Worm (Caenorhabditis elegans): ENCODE measurements around the gene faah-4.

faah-4 gene

ce11 chrIII:11947527-11947926 is 37.8 kb upstream of the faah-4 start (continued):
- no peak for TF ChIP-seq ama-1 (optimal IDR thresholded peaks at IDR 0.05)
- no peak for TF ChIP-seq nhr-10 (tag; optimal IDR thresholded peaks at IDR 0.05)
- TF ChIP-seq Y5F2A.4 (GFP tag; optimal IDR thresholded peaks at IDR 0.05) = no peak
- TF ChIP-seq nhr-48 (tag; optimal IDR thresholded peaks at IDR 0.05) = no peak
- no peak for TF ChIP-seq aly-2 (tag; optimal IDR thresholded peaks at IDR 0.05)
- no peak for TF ChIP-seq nhr-237 (tag; optimal IDR thresholded peaks at IDR 0.05)
- TF ChIP-seq jun-1 (tag; optimal IDR thresholded peaks at IDR 0.05) = no peak
- TF ChIP-seq saeg-2 (GFP tag; IDR thresholded peaks at IDR 0.05) = no peak
- no peak for TF ChIP-seq daf-12 (tag; optimal IDR thresholded peaks at IDR 0.05)
- TF ChIP-seq mdt-29 (GFP tag; IDR thresholded peaks at IDR 0.05) = no peak
- TF ChIP-seq dpl-1 (GFP tag; optimal IDR thresholded peaks at IDR 0.05) = no peak
- TF ChIP-seq nhr-28 (tag; optimal IDR thresholded peaks at IDR 0.05) = peak; percentile 87
- no peak for TF ChIP-seq dmd-8 (GFP tag; IDR thresholded peaks at IDR 0.05)
- no peak for TF ChIP-seq daf-19 (GFP tag; conservative IDR thresholded peaks at IDR 0.05)
- no peak for TF ChIP-seq fkh-10 (GFP tag; optimal IDR thresholded peaks at IDR 0.05)
- no peak for TF ChIP-seq nhr-41 (GFP tag; IDR thresholded peaks at IDR 0.05)
- TF ChIP-seq nhr-77 (tag; optimal IDR thresholded peaks at IDR 0.05) = no peak
- TF ChIP-seq egl-27 (tag; optimal IDR thresholded peaks at IDR 0.05) = no peak
- TF ChIP-seq ceh-28 (tag; optimal IDR thresholded peaks at IDR 0.05) = no peak
- no peak for TF ChIP-seq unc-62 (GFP tag; optimal IDR thresholded peaks at IDR 0.05 in 1 of 2)
- no peak for TF ChIP-seq unc-62 (tag; optimal IDR thresholded peaks at IDR 0.05)
- no peak for TF ChIP-seq lin-29 (GFP tag; IDR thresholded peaks at IDR 0.05)
- TF ChIP-seq lin-38 (GFP tag; IDR thresholded peaks at IDR 0.05) = no peak
- no peak for TF ChIP-seq arid-1 (GFP tag; conservative IDR thresholded peaks at IDR 0.05)
- no peak for TF ChIP-seq Y75B8A.6 (GFP tag; IDR thresholded peaks at IDR 0.05)
- TF ChIP-seq ceh-44 (GFP tag; IDR thresholded peaks at IDR 0.05) = no peak
- no peak for TF ChIP-seq nhr-25 (tag; optimal IDR thresholded peaks at IDR 0.05; ENCODE audit: borderline replicate concordance, insufficient read depth)
- no peak for TF ChIP-seq hmg-1.1 (GFP tag; IDR thresholded peaks at IDR 0.05)
- no peak for TF ChIP-seq ZK337.2 (GFP tag; IDR thresholded peaks at IDR 0.05)
- TF ChIP-seq aha-1 (tag) = no peak
- no peak for TF ChIP-seq nhr-11 (tag; optimal IDR thresholded peaks at IDR 0.05)
- no peak for TF ChIP-seq gei-8 (GFP tag; optimal IDR thresholded peaks at IDR 0.05)
- TF ChIP-seq zip-11 (GFP tag; IDR thresholded peaks at IDR 0.05) = no peak
- no peak for TF ChIP-seq spr-1 (tag; optimal IDR thresholded peaks at IDR 0.05)
- no peak for TF ChIP-seq nhr-102 (tag; optimal IDR thresholded peaks at IDR 0.05)

- TF ChIP-seq daf-12 (tag; optimal IDR thresholded peaks at IDR 0.05) (no peak), aha-1 (tag) (peak; percentile 53)
Observed at ce11 chrIII:11946973-11947372, 37.3 kb upstream of the faah-4 start, which contains the start of gene Y56A3A.7. Y56A3A.7 (minus strand) TSS chrIII:11947019.

- TF ChIP-seq aha-1 (tag) (peak; percentile 72), egl-43 (GFP tag; IDR thresholded peaks at IDR 0.05) (no peak), hlh-11 (tag; optimal IDR thresholded peaks at IDR 0.05) (peak; percentile 51), lin-39 (tag; optimal IDR thresholded peaks at IDR 0.05) (no peak), set-16 (GFP tag; IDR thresholded peaks at IDR 0.05) (peak; percentile 66), zip-11 (GFP tag; IDR thresholded peaks at IDR 0.05) (no peak), zag-1 (tag; optimal IDR thresholded peaks at IDR 0.05) (no peak), ztf-7 (tag; optimal IDR thresholded peaks at IDR 0.05) (peak; percentile 69), hmg-1.1 (GFP tag; IDR thresholded peaks at IDR 0.05) (peak; percentile 66), unc-130 (GFP tag; optimal IDR thresholded peaks at IDR 0.05) (peak; percentile 93), ctbp-1 (GFP tag; IDR thresholded peaks at IDR 0.05) (peak; percentile 61; the same call in 1 of the 2 replicates), T26A8.4 (GFP tag; IDR thresholded peaks at IDR 0.05) (0 out of 2 replicates have a peak, but pooled peaks have one; percentile 53), mes-2 (tag; optimal IDR thresholded peaks at IDR 0.05; ENCODE audit: poor library complexity, severe bottlenecking) (peak; percentile 100), Y105C5A.15 (GFP tag; IDR thresholded peaks at IDR 0.05) (no peak), nhr-11 (tag; optimal IDR thresholded peaks at IDR 0.05) (no peak), madf-9 (GFP tag; conservative IDR thresholded peaks at IDR 0.05) (peak; percentile 81), nhr-41 (GFP tag; IDR thresholded peaks at IDR 0.05) (no peak), lin-38 (GFP tag; IDR thresholded peaks at IDR 0.05) (peak; percentile 80), pha-4 (GFP tag; IDR thresholded peaks at IDR 0.05) (peak; percentile 54; the same call in 1 of the 2 replicates), pha-4 (tag; optimal IDR thresholded peaks at IDR 0.05) (no peak), nhr-48 (tag; optimal IDR thresholded peaks at IDR 0.05) (peak; percentile 20)
Observed at ce11 chrIII:11946062-11946749, 36.5 kb upstream of the faah-4 start.
